Fruit fly (Drosophila melanogaster) whole organism, adult: ENCODE results near the gene CG13786.

Experiments used
- CG11617 ChIP-seq: fragments of 200-800 bp; sonication (Bioruptor generic); optimal IDR thresholded peaks from 2 replicates; lab custom pipeline; 2017; ENCODE audit warnings: mild to moderate bottlenecking, missing biosample characterization, missing genetic modification reagents, missing genetic modification characterization
- CG12768 ChIP-seq: fragments of 200-800 bp; sonication (Bioruptor generic); optimal IDR thresholded peaks from 2 replicates; lab custom pipeline; 2017; ENCODE audit warnings: missing biosample characterization, missing genetic modification characterization, mild to moderate bottlenecking, moderate library complexity, missing genetic modification reagents
- CG14711 ChIP-seq: fragments of 200-800 bp; sonication (Bioruptor generic); optimal IDR thresholded peaks from 2 replicates; lab custom pipeline; 2018; ENCODE audit warnings: missing biosample characterization, mild to moderate bottlenecking, missing genetic modification characterization, moderate library complexity
- CG1620 ChIP-seq: fragments of 200-800 bp; sonication (Bioruptor generic); optimal IDR thresholded peaks from 2 replicates; lab custom pipeline; 2016; ENCODE audit warnings: missing biosample characterization, missing genetic modification characterization
- CG33017 ChIP-seq: fragments of 200-800 bp; sonication (Bioruptor generic); optimal IDR thresholded peaks from 2 replicates; lab custom pipeline; 2018; ENCODE audit warnings: missing biosample characterization, mild to moderate bottlenecking, missing genetic modification characterization, moderate library complexity
- CG5204 ChIP-seq: fragments of 200-800 bp; sonication (Bioruptor generic); optimal IDR thresholded peaks from 2 replicates; lab custom pipeline; 2016; ENCODE audit warnings: missing biosample characterization, missing genetic modification characterization
- CG7045 ChIP-seq: fragments of 200-800 bp; sonication (Bioruptor generic); optimal IDR thresholded peaks from 2 replicates; lab custom pipeline; 2017; ENCODE audit warnings: missing biosample characterization, mild to moderate bottlenecking, missing genetic modification characterization
- CG7101 ChIP-seq: fragments of 200-800 bp; sonication (Bioruptor generic); optimal IDR thresholded peaks from 2 replicates; lab custom pipeline; 2018; ENCODE audit warnings: missing biosample characterization, mild to moderate bottlenecking, missing genetic modification characterization, moderate library complexity
- Clk ChIP-seq: fragments of 200-800 bp; sonication (Bioruptor generic); optimal IDR thresholded peaks from 2 replicates; lab custom pipeline; 2017; ENCODE audit warnings: missing biosample characterization, missing genetic modification characterization
- Crg-1 ChIP-seq: fragments of 200-800 bp; sonication (Bioruptor generic); optimal IDR thresholded peaks from 2 replicates; lab custom pipeline; 2016; ENCODE audit warnings: missing biosample characterization, missing genetic modification characterization
- Hr96 ChIP-seq: fragments of 200-800 bp; sonication (Bioruptor generic); optimal IDR thresholded peaks from 2 replicates; lab custom pipeline; 2016; ENCODE audit warnings: missing biosample characterization, missing genetic modification characterization
- Mnt ChIP-seq: fragments of 200-800 bp; sonication (Bioruptor generic); optimal IDR thresholded peaks from 2 replicates; lab custom pipeline; 2016; ENCODE audit warnings: missing biosample characterization, mild to moderate bottlenecking, missing genetic modification characterization
- bab1 ChIP-seq: fragments of 200-800 bp; sonication (Bioruptor generic); optimal IDR thresholded peaks from 3 replicates; lab custom pipeline; 2019; ENCODE audit warnings: missing biosample characterization, mild to moderate bottlenecking, missing genetic modification characterization, moderate library complexity
- cic ChIP-seq: fragments of 200-800 bp; sonication (Bioruptor generic); optimal IDR thresholded peaks from 2 replicates; lab custom pipeline; 2017; ENCODE audit warnings: missing biosample characterization, mild to moderate bottlenecking, missing genetic modification characterization, moderate library complexity
- cnc ChIP-seq, 2 experiments: fragments of >200 bp; optimal IDR thresholded peaks; 2 replicates each; lab custom pipeline; 2017
- kay ChIP-seq: fragments of 200-800 bp; sonication (Bioruptor generic); peaks from one replicate; lab custom pipeline; 2016; ENCODE audit warnings: missing biosample characterization, missing genetic modification characterization, borderline replicate concordance
- ovo ChIP-seq: fragments of 200-800 bp; sonication (Bioruptor generic); optimal IDR thresholded peaks from 2 replicates; lab custom pipeline; 2016; ENCODE audit warnings: missing biosample characterization, missing genetic modification characterization
- pad ChIP-seq: fragments of 200-800 bp; sonication (Bioruptor generic); optimal IDR thresholded peaks from 3 replicates; lab custom pipeline; 2017; ENCODE audit warnings: missing biosample characterization, missing genetic modification characterization, mild to moderate bottlenecking, moderate library complexity, missing genetic modification reagents
- tj ChIP-seq: fragments of 200-800 bp; sonication (Bioruptor generic); optimal IDR thresholded peaks from 3 replicates; lab custom pipeline; 2017; ENCODE audit warnings: missing biosample characterization, mild to moderate bottlenecking, missing genetic modification characterization, moderate library complexity
- toe ChIP-seq: fragments of 200-800 bp; sonication (Bioruptor generic); optimal IDR thresholded peaks from 2 replicates; lab custom pipeline; 2016; ENCODE audit warnings: missing biosample characterization, missing genetic modification characterization

CG13786 gene

dm6 chr2L:7257212-7257611, 4.4 kb upstream of the CG13786 start, which contains the start of gene CG31909:
CG31909 (plus strand) TSS chr2L:7257512.
- no peak for TF ChIP-seq cnc (optimal IDR thresholded peaks at IDR 0.05; lab: Kevin White, UChicago)
- TF ChIP-seq kay (GFP tag; lab: Kevin White, UChicago), result peak; percentile 28

- TF ChIP-seq CG7101 (tag; lab: Kevin White, UChicago), result no peak
- TF ChIP-seq CG7045 (GFP tag; lab: Kevin White, UChicago), result no peak
- no peak for TF ChIP-seq CG5204 (GFP tag; lab: Kevin White, UChicago)
- no peak for TF ChIP-seq pad (GFP tag; lab: Kevin White, UChicago)
- TF ChIP-seq CG12768, result no peak
- TF ChIP-seq kay (GFP tag; lab: Kevin White, UChicago), result no peak
- TF ChIP-seq ovo (GFP tag; lab: Kevin White, UChicago), result no peak
- no peak for TF ChIP-seq Clk (GFP tag; lab: Kevin White, UChicago)
- no peak for TF ChIP-seq Hr96 (GFP tag; lab: Kevin White, UChicago)
Measured at dm6 chr2L:7256144-7256543, 3.4 kb upstream of the CG13786 start.

dm6 chr2L:7254712-7255183, 2.0 kb upstream of the CG13786 start:
- TF ChIP-seq ovo (GFP tag; lab: Kevin White, UChicago) (no peak), CG33017 (tag; lab: Kevin White, UChicago) (no peak), cic (GFP tag; lab: Kevin White, UChicago) (no peak), CG12768 (no peak), pad (GFP tag; lab: Kevin White, UChicago) (no peak), Mnt (GFP tag; lab: Kevin White, UChicago) (no peak), CG1620 (GFP tag; lab: Kevin White, UChicago) (no peak), bab1 (GFP tag; lab: Kevin White, UChicago) (no peak), CG11617 (GFP tag; lab: Kevin White, UChicago) (no peak), CG7101 (tag; lab: Kevin White, UChicago) (no peak), cnc (optimal IDR thresholded peaks at IDR 0.05; lab: Kevin White, UChicago) (no peak), Crg-1 (GFP tag; lab: Kevin White, UChicago) (no peak), Hr96 (GFP tag; lab: Kevin White, UChicago) (no peak), CG5204 (GFP tag; lab: Kevin White, UChicago) (no peak)

dm6 chr2L:7249293-7249819, 3.4 kb downstream of the CG13786 start, which contains the start of gene Ndae1:
Ndae1 (minus strand) TSS chr2L:7249343.
- TF ChIP-seq tj (no peak), cnc (optimal IDR thresholded peaks at IDR 0.05; lab: Kevin White, UChicago) (no peak), cic (GFP tag; lab: Kevin White, UChicago) (no peak), CG12768 (no peak), CG1620 (GFP tag; lab: Kevin White, UChicago) (no peak), CG11617 (GFP tag; lab: Kevin White, UChicago) (no peak), Crg-1 (GFP tag; lab: Kevin White, UChicago) (no peak), CG7101 (tag; lab: Kevin White, UChicago) (no peak), CG5204 (GFP tag; lab: Kevin White, UChicago) (no peak), pad (GFP tag; lab: Kevin White, UChicago) (no peak), Mnt (GFP tag; lab: Kevin White, UChicago) (no peak), Hr96 (GFP tag; lab: Kevin White, UChicago) (no peak), CG7045 (GFP tag; lab: Kevin White, UChicago) (no peak), Clk (GFP tag; lab: Kevin White, UChicago) (no peak), toe (no peak), CG33017 (tag; lab: Kevin White, UChicago) (no peak), bab1 (GFP tag; lab: Kevin White, UChicago) (no peak), ovo (GFP tag; lab: Kevin White, UChicago) (no peak), kay (GFP tag; lab: Kevin White, UChicago) (no peak), CG14711 (tag; lab: Kevin White, UChicago) (no peak)

- peak; percentile 9 for TF ChIP-seq Crg-1 (GFP tag; lab: Kevin White, UChicago)
- TF ChIP-seq CG7101 (tag; lab: Kevin White, UChicago), result peak; percentile 9
- no peak for TF ChIP-seq toe
- TF ChIP-seq CG12768, result no peak
Measured at dm6 chr2L:7248114-7248513, 4.7 kb downstream of the CG13786 start.

dm6 chr2L:7242240-7242793, 10.5 kb downstream of the CG13786 start:
- TF ChIP-seq CG5204 (GFP tag; lab: Kevin White, UChicago) (no peak), CG7045 (GFP tag; lab: Kevin White, UChicago) (no peak), CG12768 (peak; percentile 1), CG14711 (tag; lab: Kevin White, UChicago) (no peak), ovo (GFP tag; lab: Kevin White, UChicago) (no peak), Mnt (GFP tag; lab: Kevin White, UChicago) (no peak), cnc (optimal IDR thresholded peaks at IDR 0.05; lab: Kevin White, UChicago) (no peak), cic (GFP tag; lab: Kevin White, UChicago) (peak; percentile 48), Hr96 (GFP tag; lab: Kevin White, UChicago) (no peak), CG7101 (tag; lab: Kevin White, UChicago) (no peak), kay (GFP tag; lab: Kevin White, UChicago) (no peak), bab1 (GFP tag; lab: Kevin White, UChicago) (no peak), tj (no peak)
